Fruit fly (Drosophila melanogaster) whole organism, adult: Measurements from ENCODE around the gene CG32264.

Experiments used
- CG11617 ChIP-seq: fragments of 200-800 bp; sonication (Bioruptor generic); optimal IDR thresholded peaks from 2 replicates; lab custom pipeline; 2017; ENCODE audit warnings: mild to moderate bottlenecking, missing biosample characterization, missing genetic modification reagents, missing genetic modification characterization
- CG12768 ChIP-seq: fragments of 200-800 bp; sonication (Bioruptor generic); optimal IDR thresholded peaks from 2 replicates; lab custom pipeline; 2017; ENCODE audit warnings: missing biosample characterization, missing genetic modification characterization, mild to moderate bottlenecking, moderate library complexity, missing genetic modification reagents
- CG14711 ChIP-seq: fragments of 200-800 bp; sonication (Bioruptor generic); optimal IDR thresholded peaks from 2 replicates; lab custom pipeline; 2018; ENCODE audit warnings: missing biosample characterization, mild to moderate bottlenecking, missing genetic modification characterization, moderate library complexity
- CG1620 ChIP-seq: fragments of 200-800 bp; sonication (Bioruptor generic); optimal IDR thresholded peaks from 2 replicates; lab custom pipeline; 2016; ENCODE audit warnings: missing biosample characterization, missing genetic modification characterization
- CG33017 ChIP-seq: fragments of 200-800 bp; sonication (Bioruptor generic); optimal IDR thresholded peaks from 2 replicates; lab custom pipeline; 2018; ENCODE audit warnings: missing biosample characterization, mild to moderate bottlenecking, missing genetic modification characterization, moderate library complexity
- CG5204 ChIP-seq: fragments of 200-800 bp; sonication (Bioruptor generic); optimal IDR thresholded peaks from 2 replicates; lab custom pipeline; 2016; ENCODE audit warnings: missing biosample characterization, missing genetic modification characterization
- CG7045 ChIP-seq: fragments of 200-800 bp; sonication (Bioruptor generic); optimal IDR thresholded peaks from 2 replicates; lab custom pipeline; 2017; ENCODE audit warnings: missing biosample characterization, mild to moderate bottlenecking, missing genetic modification characterization
- CG7101 ChIP-seq: fragments of 200-800 bp; sonication (Bioruptor generic); optimal IDR thresholded peaks from 2 replicates; lab custom pipeline; 2018; ENCODE audit warnings: missing biosample characterization, mild to moderate bottlenecking, missing genetic modification characterization, moderate library complexity
- Clk ChIP-seq: fragments of 200-800 bp; sonication (Bioruptor generic); optimal IDR thresholded peaks from 2 replicates; lab custom pipeline; 2017; ENCODE audit warnings: missing biosample characterization, missing genetic modification characterization
- Crg-1 ChIP-seq: fragments of 200-800 bp; sonication (Bioruptor generic); optimal IDR thresholded peaks from 2 replicates; lab custom pipeline; 2016; ENCODE audit warnings: missing biosample characterization, missing genetic modification characterization
- Hr96 ChIP-seq: fragments of 200-800 bp; sonication (Bioruptor generic); optimal IDR thresholded peaks from 2 replicates; lab custom pipeline; 2016; ENCODE audit warnings: missing biosample characterization, missing genetic modification characterization
- Mnt ChIP-seq: fragments of 200-800 bp; sonication (Bioruptor generic); optimal IDR thresholded peaks from 2 replicates; lab custom pipeline; 2016; ENCODE audit warnings: missing biosample characterization, mild to moderate bottlenecking, missing genetic modification characterization
- bab1 ChIP-seq: fragments of 200-800 bp; sonication (Bioruptor generic); optimal IDR thresholded peaks from 3 replicates; lab custom pipeline; 2019; ENCODE audit warnings: missing biosample characterization, mild to moderate bottlenecking, missing genetic modification characterization, moderate library complexity
- cic ChIP-seq: fragments of 200-800 bp; sonication (Bioruptor generic); optimal IDR thresholded peaks from 2 replicates; lab custom pipeline; 2017; ENCODE audit warnings: missing biosample characterization, mild to moderate bottlenecking, missing genetic modification characterization, moderate library complexity
- cnc ChIP-seq, 2 experiments: fragments of >200 bp; optimal IDR thresholded peaks; 2 replicates each; lab custom pipeline; 2017
- kay ChIP-seq: fragments of 200-800 bp; sonication (Bioruptor generic); peaks from one replicate; lab custom pipeline; 2016; ENCODE audit warnings: missing biosample characterization, missing genetic modification characterization, borderline replicate concordance
- ovo ChIP-seq: fragments of 200-800 bp; sonication (Bioruptor generic); optimal IDR thresholded peaks from 2 replicates; lab custom pipeline; 2016; ENCODE audit warnings: missing biosample characterization, missing genetic modification characterization
- pad ChIP-seq: fragments of 200-800 bp; sonication (Bioruptor generic); optimal IDR thresholded peaks from 3 replicates; lab custom pipeline; 2017; ENCODE audit warnings: missing biosample characterization, missing genetic modification characterization, mild to moderate bottlenecking, moderate library complexity, missing genetic modification reagents
- tj ChIP-seq: fragments of 200-800 bp; sonication (Bioruptor generic); optimal IDR thresholded peaks from 3 replicates; lab custom pipeline; 2017; ENCODE audit warnings: missing biosample characterization, mild to moderate bottlenecking, missing genetic modification characterization, moderate library complexity
- toe ChIP-seq: fragments of 200-800 bp; sonication (Bioruptor generic); optimal IDR thresholded peaks from 2 replicates; lab custom pipeline; 2016; ENCODE audit warnings: missing biosample characterization, missing genetic modification characterization

Gene CG32264

DNA sequence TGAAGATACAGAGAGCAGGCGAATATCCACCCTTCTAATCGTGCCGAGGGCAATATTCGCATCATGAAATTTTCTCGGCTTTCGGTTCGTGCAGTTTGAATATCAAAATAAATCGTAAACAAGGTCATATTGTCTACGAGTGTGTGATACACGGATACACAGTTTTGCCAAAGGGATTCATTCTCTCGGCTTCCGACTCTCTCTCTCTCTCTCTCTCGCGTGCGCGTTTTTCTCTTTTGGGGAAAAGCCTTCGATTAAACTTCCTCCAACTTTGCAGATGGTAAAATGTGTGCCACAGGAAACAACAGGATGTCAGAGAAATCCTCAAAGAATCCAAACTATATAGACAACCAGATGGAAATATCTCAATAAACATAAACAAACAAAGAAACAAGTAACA lies 21.9 kb upstream of the CG32264 start:
- TF ChIP-seq pad (GFP tag; lab: Kevin White, UChicago), result no peak
- TF ChIP-seq kay (GFP tag; lab: Kevin White, UChicago), result peak; percentile 35

DNA sequence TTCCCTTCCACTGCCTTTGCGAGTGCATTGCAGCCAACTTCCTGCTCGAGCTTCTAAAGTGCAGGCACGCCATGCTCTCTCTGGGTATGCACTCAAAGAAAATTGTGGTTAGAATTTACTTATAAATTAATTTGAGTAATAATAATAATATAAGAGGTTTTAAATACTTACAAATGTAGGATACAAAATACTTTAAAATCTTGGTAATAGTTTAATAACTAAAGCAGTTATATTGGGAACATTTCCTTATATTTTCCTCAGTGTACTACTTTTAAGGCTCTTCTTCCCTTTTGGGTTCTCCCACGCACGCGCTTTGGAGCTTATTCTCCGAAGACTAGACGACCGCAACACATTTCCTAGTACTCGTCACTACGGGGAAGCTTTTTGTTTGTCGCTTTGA lies 20.3 kb upstream of the CG32264 start:
- TF ChIP-seq Clk (GFP tag; lab: Kevin White, UChicago) (peak; percentile 52), cic (GFP tag; lab: Kevin White, UChicago) (peak; percentile 38), Mnt (GFP tag; lab: Kevin White, UChicago) (no peak), CG12768 (GFP tag; lab: Kevin White, UChicago) (peak; percentile 88), CG7101 (peak; percentile 88), CG7045 (GFP tag; lab: Kevin White, UChicago) (peak; percentile 90), bab1 (GFP tag; lab: Kevin White, UChicago) (no peak), ovo (GFP tag; lab: Kevin White, UChicago) (no peak), CG11617 (peak; percentile 68), kay (GFP tag; lab: Kevin White, UChicago) (no peak), CG14711 (tag; lab: Kevin White, UChicago) (peak; percentile 83), CG1620 (GFP tag; lab: Kevin White, UChicago) (no peak), CG33017 (tag; lab: Kevin White, UChicago) (peak; percentile 95), CG5204 (GFP tag; lab: Kevin White, UChicago) (peak; percentile 57), pad (GFP tag; lab: Kevin White, UChicago) (peak; percentile 38), cnc (optimal IDR thresholded peaks at IDR 0.05; lab: Kevin White, UChicago) (no peak), Hr96 (GFP tag; lab: Kevin White, UChicago) (no peak), tj (peak; percentile 47), toe (GFP tag; lab: Kevin White, UChicago) (no peak), Crg-1 (GFP tag; lab: Kevin White, UChicago) (no peak)

DNA sequence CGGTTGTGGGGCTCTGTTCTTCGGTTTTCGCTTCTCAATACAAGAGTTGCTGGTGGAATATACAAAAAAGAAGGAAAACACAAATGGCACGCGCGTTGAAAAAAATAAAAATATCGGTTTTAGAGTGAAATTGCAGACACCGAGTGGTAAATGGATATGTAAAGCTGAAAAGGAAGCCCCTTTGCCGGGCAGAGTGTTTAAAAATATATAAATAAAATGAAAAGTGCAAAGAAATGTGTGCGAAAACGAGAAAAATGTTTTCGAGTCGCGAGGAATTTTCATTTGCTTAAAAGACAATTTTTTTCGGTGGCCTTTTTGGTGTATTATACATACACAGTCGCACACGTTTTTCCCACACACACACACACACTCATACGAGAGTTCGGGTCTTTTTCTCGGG lies 19.6 kb upstream of the CG32264 start:
- TF ChIP-seq ovo (GFP tag; lab: Kevin White, UChicago), result no peak
- TF ChIP-seq cnc (optimal IDR thresholded peaks at IDR 0.05; lab: Kevin White, UChicago), result no peak
- no peak for TF ChIP-seq CG11617
- TF ChIP-seq pad (GFP tag; lab: Kevin White, UChicago), result no peak
- TF ChIP-seq Hr96 (GFP tag; lab: Kevin White, UChicago), result no peak
- no peak for TF ChIP-seq Clk (GFP tag; lab: Kevin White, UChicago)
- TF ChIP-seq CG7045 (GFP tag; lab: Kevin White, UChicago), result no peak
- no peak for TF ChIP-seq CG7101
- no peak for TF ChIP-seq CG14711 (tag; lab: Kevin White, UChicago)
- no peak for TF ChIP-seq Crg-1 (GFP tag; lab: Kevin White, UChicago)
- no peak for TF ChIP-seq CG33017 (tag; lab: Kevin White, UChicago)

DNA sequence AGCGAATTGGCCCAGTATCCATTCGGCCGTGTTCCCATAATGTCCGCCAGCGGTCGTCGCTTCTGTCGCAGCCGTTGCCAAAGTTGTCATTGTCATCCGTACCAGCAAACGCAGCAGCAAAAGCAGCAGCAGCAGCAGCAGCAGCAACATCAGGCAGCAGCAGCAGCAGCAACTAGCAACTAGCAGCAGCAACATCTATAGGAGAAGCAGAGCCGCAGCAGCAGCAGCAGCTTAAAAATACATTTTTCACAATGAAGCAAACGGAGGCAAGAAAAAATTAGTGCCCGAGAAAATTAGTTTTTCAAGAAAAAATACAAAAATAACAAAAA lies 19.2 kb upstream of the CG32264 start:
- TF ChIP-seq CG12768 (GFP tag; lab: Kevin White, UChicago) (no peak), Clk (GFP tag; lab: Kevin White, UChicago) (no peak), Mnt (GFP tag; lab: Kevin White, UChicago) (no peak), Hr96 (GFP tag; lab: Kevin White, UChicago) (no peak), bab1 (GFP tag; lab: Kevin White, UChicago) (no peak), toe (GFP tag; lab: Kevin White, UChicago) (no peak), tj (no peak)

DNA sequence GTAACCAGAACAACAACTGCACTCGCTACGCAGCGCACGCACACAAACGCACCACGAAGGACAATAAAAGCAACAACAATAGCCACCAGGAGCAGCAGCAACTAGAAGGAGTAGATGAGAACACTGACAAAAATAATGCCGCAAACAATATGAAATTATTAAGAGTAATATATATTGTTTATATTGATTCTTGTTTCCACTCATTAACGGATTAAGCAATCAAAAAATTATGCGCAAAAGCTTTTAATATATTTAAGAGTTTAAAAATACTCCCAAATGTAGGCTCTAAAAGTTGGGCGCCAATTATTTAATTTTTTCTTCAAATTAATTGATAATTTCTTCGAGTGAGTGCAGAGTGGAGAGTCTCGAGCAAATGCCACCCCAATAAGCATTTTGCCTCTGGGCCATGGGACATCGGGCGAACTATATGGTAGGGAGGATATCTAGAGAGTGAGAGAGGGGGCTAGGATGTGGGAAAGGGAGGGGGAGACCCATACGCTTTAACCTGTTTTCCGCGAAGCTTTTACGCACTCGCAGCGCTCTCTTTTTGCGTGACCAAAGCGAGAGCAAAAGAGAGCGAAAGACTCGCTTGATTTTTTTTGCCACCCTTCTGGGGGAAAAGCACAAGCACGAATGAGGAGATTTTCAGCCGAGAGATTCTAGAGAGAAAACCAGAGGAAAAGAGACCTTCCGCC lies 18.7 kb upstream of the CG32264 start, which contains the start of gene Rdh:
Gene Rdh (plus strand): TSS at position 660 of the 695 bp plus-strand sequence.
- TF ChIP-seq CG11617 (peak; percentile 49), CG14711 (tag; lab: Kevin White, UChicago) (peak; percentile 35), CG7101 (peak; percentile 71), CG7045 (GFP tag; lab: Kevin White, UChicago) (peak; percentile 90), pad (GFP tag; lab: Kevin White, UChicago) (peak; percentile 40), bab1 (GFP tag; lab: Kevin White, UChicago) (no peak), ovo (GFP tag; lab: Kevin White, UChicago) (no peak), tj (peak; percentile 14), CG1620 (GFP tag; lab: Kevin White, UChicago) (no peak), Clk (GFP tag; lab: Kevin White, UChicago) (peak; percentile 85), toe (GFP tag; lab: Kevin White, UChicago) (peak; percentile 12), CG12768 (GFP tag; lab: Kevin White, UChicago) (peak; percentile 88), cic (GFP tag; lab: Kevin White, UChicago) (peak; percentile 0), kay (GFP tag; lab: Kevin White, UChicago) (no peak), Mnt (GFP tag; lab: Kevin White, UChicago) (no peak), CG33017 (tag; lab: Kevin White, UChicago) (peak; percentile 82), Crg-1 (GFP tag; lab: Kevin White, UChicago) (no peak), cnc (optimal IDR thresholded peaks at IDR 0.05; lab: Kevin White, UChicago) (no peak), CG5204 (GFP tag; lab: Kevin White, UChicago) (peak; percentile 71), Hr96 (GFP tag; lab: Kevin White, UChicago) (no peak)
